Worm (Caenorhabditis elegans): ENCODE data around the gene scrm-7.

- no peak for TF ChIP-seq elt-3 (tag; optimal IDR thresholded peaks at IDR 0.05)
- TF ChIP-seq jun-1 (tag; optimal IDR thresholded peaks at IDR 0.05), result no peak
- TF ChIP-seq nhr-28 (tag; optimal IDR thresholded peaks at IDR 0.05), result no peak
- no peak for TF ChIP-seq ceh-82 (tag; optimal IDR thresholded peaks at IDR 0.05)
- no peak for TF ChIP-seq nhr-12 (tag; optimal IDR thresholded peaks at IDR 0.05)
- no peak for TF ChIP-seq nhr-237 (tag; optimal IDR thresholded peaks at IDR 0.05)
- TF ChIP-seq fos-1 (tag; optimal IDR thresholded peaks at IDR 0.05), result no peak
- no peak for TF ChIP-seq pha-4 (tag; optimal IDR thresholded peaks at IDR 0.05)
- no peak for TF ChIP-seq unc-39 (tag; optimal IDR thresholded peaks at IDR 0.05)
These were observed 12.2 kb upstream of the scrm-7 start for ce11 chrV:14791703-14792102.
